Fruit fly (Drosophila melanogaster) whole organism, embryonic: Measurements from ENCODE around the gene gish.

ENCODE experiments used
- Bdp1 ChIP-seq: fragments of 200-800 bp; sonication (Bioruptor generic); optimal IDR thresholded peaks from 3 replicates; lab custom pipeline; 2016; ENCODE audit warnings: missing biosample characterization, missing genetic modification characterization
- CG10543 ChIP-seq: fragments of 200-800 bp; sonication (Bioruptor generic); optimal IDR thresholded peaks from 3 replicates; lab custom pipeline; 2017; ENCODE audit warnings: missing biosample characterization, mild to moderate bottlenecking, missing genetic modification characterization, moderate library complexity
- CG11247 ChIP-seq: fragments of 200-800 bp; sonication (Bioruptor generic); IDR thresholded peaks from 2 replicates; pipeline ENCODE4 v1.3.6; 2022; ENCODE audit warnings: missing biosample characterization, missing genetic modification characterization
- CG11695 ChIP-seq: fragments of 200-800 bp; sonication (Bioruptor generic); IDR thresholded peaks from 3 replicates; pipeline ENCODE4 v1.3.6; 2022; ENCODE audit warnings: missing biosample characterization, missing genetic modification characterization
- CG12236 ChIP-seq: fragments of 200-800 bp; sonication (Bioruptor generic); optimal IDR thresholded peaks from 2 replicates; lab custom pipeline; 2016; ENCODE audit warnings: missing biosample characterization, missing genetic modification characterization
- CG16779 ChIP-seq: fragments of 200-800 bp; sonication (Bioruptor generic); IDR thresholded peaks from 2 replicates; pipeline ENCODE4 v1.3.6; 2022; ENCODE audit warnings: missing biosample characterization, missing genetic modification characterization
- CG16815 ChIP-seq: fragments of 200-800 bp; sonication (Bioruptor generic); optimal IDR thresholded peaks from 3 replicates; lab custom pipeline; 2017; ENCODE audit warnings: missing biosample characterization, mild to moderate bottlenecking, missing genetic modification characterization
- CG2116 ChIP-seq: fragments of 200-800 bp; sonication (Bioruptor generic); optimal IDR thresholded peaks from 3 replicates; lab custom pipeline; 2018; ENCODE audit warnings: missing biosample characterization, mild to moderate bottlenecking, missing genetic modification characterization
- CG30403 ChIP-seq: fragments of 200-800 bp; sonication (Bioruptor generic); optimal IDR thresholded peaks from 3 replicates; lab custom pipeline; 2016; ENCODE audit warnings: missing biosample characterization, missing genetic modification characterization
- CG3065 ChIP-seq: fragments of 200-800 bp; sonication (Bioruptor generic); optimal IDR thresholded peaks from 2 replicates; lab custom pipeline; 2016; ENCODE audit warnings: missing biosample characterization, missing genetic modification characterization
- CG3163 ChIP-seq: fragments of 200-800 bp; sonication (Bioruptor generic); optimal IDR thresholded peaks from 3 replicates; lab custom pipeline; 2016; ENCODE audit warnings: missing biosample characterization, missing genetic modification characterization
- CG34376 ChIP-seq: fragments of 200-800 bp; sonication (Bioruptor generic); optimal IDR thresholded peaks from 2 replicates; lab custom pipeline; 2018; ENCODE audit warnings: missing biosample characterization, mild to moderate bottlenecking, missing genetic modification characterization
- CG4424 ChIP-seq: fragments of 200-800 bp; sonication (Bioruptor generic); optimal IDR thresholded peaks from 3 replicates; lab custom pipeline; 2016; ENCODE audit warnings: missing biosample characterization, missing genetic modification characterization
- CG4617 ChIP-seq: fragments of 200-800 bp; sonication (Bioruptor generic); optimal IDR thresholded peaks from 3 replicates; lab custom pipeline; 2016; ENCODE audit warnings: missing biosample characterization, missing genetic modification characterization, borderline replicate concordance
- CG6254 ChIP-seq: fragments of 200-800 bp; sonication (Bioruptor generic); optimal IDR thresholded peaks from 3 replicates; lab custom pipeline; 2017; ENCODE audit warnings: mild to moderate bottlenecking, missing biosample characterization, missing genetic modification reagents, missing genetic modification characterization
- CG6689 ChIP-seq: fragments of 200-800 bp; sonication (Bioruptor generic); IDR thresholded peaks from 2 replicates; pipeline ENCODE4 v1.3.6; 2022; ENCODE audit warnings: missing biosample characterization, missing genetic modification characterization
- CG7556 ChIP-seq: fragments of 200-800 bp; sonication (Bioruptor generic); optimal IDR thresholded peaks from 2 replicates; lab custom pipeline; 2017; ENCODE audit warnings: missing biosample characterization, mild to moderate bottlenecking, missing genetic modification characterization
- CG7928 ChIP-seq: fragments of 200-800 bp; sonication (Bioruptor generic); optimal IDR thresholded peaks from 2 replicates; lab custom pipeline; 2017; ENCODE audit warnings: missing biosample characterization, mild to moderate bottlenecking, missing genetic modification characterization
- CG8089 ChIP-seq: fragments of 200-800 bp; sonication (Bioruptor generic); optimal IDR thresholded peaks from 3 replicates; lab custom pipeline; 2016; ENCODE audit warnings: missing biosample characterization, missing genetic modification characterization
- CG8924 ChIP-seq: fragments of 200-800 bp; optimal IDR thresholded peaks from 3 replicates; lab custom pipeline; 2019; ENCODE audit warnings: missing biosample characterization, mild to moderate bottlenecking, missing genetic modification characterization, moderate library complexity
- Doc3 ChIP-seq: fragments of 200-800 bp; sonication (Bioruptor generic); IDR thresholded peaks from 3 replicates; pipeline ENCODE4 v1.3.6; 2022; ENCODE audit warnings: missing biosample characterization, missing genetic modification characterization; ENCODE audit not compliant: partially characterized antibody
- Hr3 ChIP-seq: fragments of 200-800 bp; sonication (Bioruptor generic); optimal IDR thresholded peaks from 3 replicates; lab custom pipeline; 2016; ENCODE audit warnings: missing biosample characterization, missing genetic modification characterization
- MBD-R2 ChIP-seq: fragments of 200-800 bp; sonication (Bioruptor generic); IDR thresholded peaks from 2 replicates; pipeline ENCODE4 v1.3.6; 2022; ENCODE audit warnings: missing biosample characterization, missing genetic modification characterization
- Nf-YC ChIP-seq: fragments of 200-800 bp; optimal IDR thresholded peaks from 3 replicates; lab custom pipeline; 2019; ENCODE audit warnings: missing biosample characterization, mild to moderate bottlenecking, missing genetic modification characterization, moderate library complexity
- Oli ChIP-seq: fragments of 200-800 bp; sonication (Bioruptor generic); optimal IDR thresholded peaks from 2 replicates; lab custom pipeline; 2018; ENCODE audit warnings: missing biosample characterization, mild to moderate bottlenecking, missing genetic modification characterization, moderate library complexity
- Sox102F ChIP-seq: fragments of 200-800 bp; sonication (Bioruptor generic); optimal IDR thresholded peaks from 2 replicates; lab custom pipeline; 2018; ENCODE audit warnings: missing biosample characterization, mild to moderate bottlenecking, missing genetic modification characterization, moderate library complexity
- ato ChIP-seq: fragments of 200-800 bp; sonication (Bioruptor generic); IDR thresholded peaks from 2 replicates; pipeline ENCODE4 v1.3.6; 2022; ENCODE audit warnings: missing biosample characterization, missing genetic modification characterization; ENCODE audit not compliant: partially characterized antibody
- bcd ChIP-seq: fragments of 200-800 bp; sonication (Bioruptor generic); optimal IDR thresholded peaks from 2 replicates; lab custom pipeline; 2017; ENCODE audit warnings: missing biosample characterization, mild to moderate bottlenecking, missing genetic modification characterization
- bigmax ChIP-seq: fragments of 200-800 bp; sonication (Bioruptor generic); optimal IDR thresholded peaks from 2 replicates; lab custom pipeline; 2018; ENCODE audit warnings: missing biosample characterization, mild to moderate bottlenecking, missing genetic modification characterization
- crp ChIP-seq, 2 experiments: fragments of 200-800 bp; sonication (Bioruptor generic); optimal IDR thresholded peaks; 2 replicates in 1 of 2; 3 replicates in 1 of 2; lab custom pipeline; 2017; ENCODE audit warnings: missing biosample characterization in 2 of 2, missing genetic modification characterization in 2 of 2, mild to moderate bottlenecking in 1 of 2, moderate library complexity in 1 of 2
- dati ChIP-seq: fragments of 200-800 bp; sonication (Bioruptor generic); IDR thresholded peaks from 2 replicates; pipeline ENCODE4 v1.3.6; 2022; ENCODE audit warnings: missing biosample characterization, missing genetic modification characterization
- fd64A ChIP-seq: fragments of 200-800 bp; sonication (Bioruptor generic); optimal IDR thresholded peaks from 3 replicates; lab custom pipeline; 2018; ENCODE audit warnings: missing biosample characterization, mild to moderate bottlenecking, missing genetic modification characterization
- fd96Cb ChIP-seq: fragments of 200-800 bp; sonication (Bioruptor generic); optimal IDR thresholded peaks from 2 replicates; lab custom pipeline; 2018; ENCODE audit warnings: missing biosample characterization, mild to moderate bottlenecking, missing genetic modification characterization, moderate library complexity
- gsb-n ChIP-seq: fragments of 200-800 bp; sonication (Bioruptor generic); optimal IDR thresholded peaks from 3 replicates; lab custom pipeline; 2018; ENCODE audit warnings: missing biosample characterization, mild to moderate bottlenecking, missing genetic modification characterization
- her ChIP-seq: fragments of 200-800 bp; sonication (Bioruptor generic); optimal IDR thresholded peaks from 2 replicates; lab custom pipeline; 2016; ENCODE audit warnings: missing biosample characterization, missing genetic modification characterization
- inv ChIP-seq: fragments of 200-800 bp; sonication (Bioruptor generic); IDR thresholded peaks from 2 replicates; pipeline ENCODE4 v1.3.6; 2022; ENCODE audit warnings: missing biosample characterization, missing genetic modification characterization; ENCODE audit not compliant: partially characterized antibody
- lov ChIP-seq, 2 experiments: fragments of 200-800 bp in 1 of 2; fragments of >200 bp in 1 of 2; sonication (Bioruptor generic) in 1 of 2; IDR thresholded peaks in 1 of 2; optimal IDR thresholded peaks in 1 of 2; 2 replicates in 1 of 2; 3 replicates in 1 of 2; pipeline versions ENCODE4 v1.3.6 to Lab custom; 2017 to 2022; ENCODE audit warnings: missing biosample characterization in 1 of 2, missing genetic modification characterization in 1 of 2
- luna ChIP-seq: fragments of 200-800 bp; sonication (Bioruptor generic); optimal IDR thresholded peaks from 2 replicates; lab custom pipeline; 2016; ENCODE audit warnings: missing biosample characterization, missing genetic modification characterization
- nau ChIP-seq: fragments of 200-800 bp; sonication (Bioruptor generic); optimal IDR thresholded peaks from 3 replicates; lab custom pipeline; 2017; ENCODE audit warnings: missing biosample characterization, mild to moderate bottlenecking, missing genetic modification characterization, missing genetic modification reagents
- nerfin-1 ChIP-seq: fragments of 200-800 bp; sonication (Bioruptor generic); optimal IDR thresholded peaks from 3 replicates; lab custom pipeline; 2019; ENCODE audit warnings: missing biosample characterization, mild to moderate bottlenecking, missing genetic modification characterization, moderate library complexity
- nerfin-2 ChIP-seq: fragments of 200-800 bp; sonication (Bioruptor generic); IDR thresholded peaks from 2 replicates; pipeline ENCODE4 v1.3.6; 2022; ENCODE audit warnings: missing biosample characterization, missing genetic modification characterization; ENCODE audit not compliant: partially characterized antibody
- nmo ChIP-seq: fragments of 200-800 bp; sonication (Bioruptor generic); optimal IDR thresholded peaks from 2 replicates; lab custom pipeline; 2018; ENCODE audit warnings: missing biosample characterization, mild to moderate bottlenecking, missing genetic modification characterization, moderate library complexity
- ranshi ChIP-seq: fragments of 200-800 bp; sonication (Bioruptor generic); IDR thresholded peaks from 2 replicates; pipeline ENCODE4 v1.3.6; 2022; ENCODE audit warnings: missing biosample characterization, missing genetic modification characterization
- sc ChIP-seq, 3 experiments: fragments of >200 bp in 2 of 3; fragments of 200-800 bp in 1 of 3; sonication (Bioruptor generic) in 1 of 3; optimal IDR thresholded peaks; 2 replicates in 2 of 3; 3 replicates in 1 of 3; lab custom pipeline; 2017; ENCODE audit warnings: mild to moderate bottlenecking in 1 of 3, missing biosample characterization in 1 of 3, missing genetic modification characterization in 1 of 3, missing genetic modification reagents in 1 of 3
- schlank ChIP-seq: fragments of 200-800 bp; sonication (Bioruptor generic); optimal IDR thresholded peaks from 2 replicates; lab custom pipeline; 2018; ENCODE audit warnings: missing biosample characterization, mild to moderate bottlenecking, missing genetic modification characterization
- sima ChIP-seq: fragments of 200-800 bp; sonication (Bioruptor generic); optimal IDR thresholded peaks from 2 replicates; lab custom pipeline; 2016; ENCODE audit warnings: missing biosample characterization, missing genetic modification characterization
- sisA ChIP-seq: fragments of 200-800 bp; sonication (Bioruptor generic); IDR thresholded peaks from 2 replicates; pipeline ENCODE4 v1.3.6; 2022; ENCODE audit warnings: missing biosample characterization, missing genetic modification characterization
- sqz ChIP-seq: fragments of 200-800 bp; sonication (Bioruptor generic); optimal IDR thresholded peaks from 3 replicates; lab custom pipeline; 2018; ENCODE audit warnings: missing biosample characterization, mild to moderate bottlenecking, missing genetic modification characterization
- wek ChIP-seq: fragments of 200-800 bp; sonication (Bioruptor generic); optimal IDR thresholded peaks from 3 replicates; lab custom pipeline; 2018; ENCODE audit warnings: missing biosample characterization, mild to moderate bottlenecking, missing genetic modification characterization, moderate library complexity

Gene gish

dm6 chr3R:16253427-16253883, 18.8 kb upstream of the gish start (continued):
- TF ChIP-seq crp (GFP tag; optimal IDR thresholded peaks at IDR 0.05; lab: Kevin White, UChicago) (peak in 1 of 2 experiments; percentile 27), ranshi (GFP tag; lab: Robert Waterston, UW) (no peak), Nf-YC (peak; percentile 80), luna (GFP tag; lab: Kevin White, UChicago) (no peak), CG6689 (GFP tag; lab: Robert Waterston, UW) (no peak), MBD-R2 (GFP tag; lab: Robert Waterston, UW) (no peak), CG7928 (GFP tag; lab: Kevin White, UChicago) (peak; percentile 8), sc (optimal IDR thresholded peaks at IDR 0.05; lab: Kevin White, UChicago) (no peak), sc (GFP tag; optimal IDR thresholded peaks at IDR 0.05; lab: Kevin White, UChicago) (peak; percentile 63), CG8924 (tag; lab: Kevin White, UChicago) (peak; percentile 88), Oli (peak; percentile 89), CG34376 (GFP tag; lab: Kevin White, UChicago) (peak; percentile 15), CG10543 (GFP tag; lab: Kevin White, UChicago) (no peak), CG8089 (GFP tag; lab: Kevin White, UChicago) (no peak), CG11695 (no peak), CG4617 (peak; percentile 18), CG6254 (GFP tag; lab: Kevin White, UChicago) (peak; percentile 56), inv (no peak), fd96Cb (tag; lab: Kevin White, UChicago) (peak; percentile 78), dati (GFP tag; lab: Robert Waterston, UW) (no peak), lov (optimal IDR thresholded peaks at IDR 0.05; lab: Kevin White, UChicago) (no peak), lov (GFP tag; IDR thresholded peaks at IDR 0.05; lab: Robert Waterston, UW) (no peak), sqz (GFP tag; lab: Kevin White, UChicago) (no peak), Hr3 (peak; percentile 73), CG7556 (GFP tag; lab: Kevin White, UChicago) (peak; percentile 95), nmo (peak; percentile 86), bcd (GFP tag; lab: Kevin White, UChicago) (peak; percentile 83), schlank (tag; lab: Kevin White, UChicago) (no peak), wek (GFP tag; lab: Kevin White, UChicago) (no peak), sima (no peak), CG11247 (no peak), CG16779 (GFP tag; lab: Robert Waterston, UW) (no peak), nau (GFP tag; lab: Kevin White, UChicago) (peak; percentile 73), CG2116 (peak; percentile 34), her (GFP tag; lab: Kevin White, UChicago) (no peak), Sox102F (GFP tag; lab: Kevin White, UChicago) (peak; percentile 76), CG3065 (GFP tag; lab: Kevin White, UChicago) (no peak), CG12236 (GFP tag; lab: Kevin White, UChicago) (no peak), nerfin-2 (GFP tag; lab: Robert Waterston, UW) (no peak), CG16815 (GFP tag; lab: Kevin White, UChicago) (peak; percentile 70), ato (GFP tag; lab: Robert Waterston, UW) (no peak), Doc3 (GFP tag; lab: Robert Waterston, UW) (no peak), sisA (GFP tag; lab: Robert Waterston, UW) (no peak), fd64A (no peak), nerfin-1 (tag; lab: Kevin White, UChicago) (peak; percentile 74), bigmax (GFP tag; lab: Kevin White, UChicago) (no peak), CG4424 (GFP tag; lab: Kevin White, UChicago) (peak; percentile 87), CG30403 (GFP tag; lab: Kevin White, UChicago) (peak; percentile 89), CG3163 (no peak), gsb-n (peak; percentile 50), Bdp1 (no peak)
